Worm (Caenorhabditis elegans): ENCODE measurements around the gene C01G6.9.

The C01G6.9 gene

DNA sequence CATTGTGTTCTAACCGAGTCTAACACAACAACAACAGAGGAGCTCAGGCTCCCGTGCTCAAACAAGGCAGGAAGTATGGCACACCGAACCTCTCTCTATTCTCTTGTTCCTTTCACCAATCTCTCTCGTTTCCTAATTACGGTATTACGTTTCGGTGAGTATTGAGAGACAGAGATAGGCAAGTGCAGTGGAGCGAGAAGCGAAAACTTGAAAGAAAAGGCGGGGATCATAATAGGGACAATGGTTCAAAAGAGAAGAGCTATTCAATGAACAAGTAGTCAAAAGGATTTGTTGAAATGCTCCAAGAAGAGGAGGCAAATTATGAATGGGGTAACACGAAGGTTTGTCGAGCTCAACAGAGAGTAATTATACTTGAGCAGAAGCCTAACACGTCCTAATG lies 17.7 kb upstream of the C01G6.9 start:
- TF ChIP-seq M03D4.4 (tag; optimal IDR thresholded peaks at IDR 0.05) (no peak), mls-2 (tag; optimal IDR thresholded peaks at IDR 0.05) (peak; percentile 1), ces-1 (GFP tag; optimal IDR thresholded peaks at IDR 0.05) (peak; percentile 50), nhr-237 (tag; optimal IDR thresholded peaks at IDR 0.05) (no peak)

DNA sequence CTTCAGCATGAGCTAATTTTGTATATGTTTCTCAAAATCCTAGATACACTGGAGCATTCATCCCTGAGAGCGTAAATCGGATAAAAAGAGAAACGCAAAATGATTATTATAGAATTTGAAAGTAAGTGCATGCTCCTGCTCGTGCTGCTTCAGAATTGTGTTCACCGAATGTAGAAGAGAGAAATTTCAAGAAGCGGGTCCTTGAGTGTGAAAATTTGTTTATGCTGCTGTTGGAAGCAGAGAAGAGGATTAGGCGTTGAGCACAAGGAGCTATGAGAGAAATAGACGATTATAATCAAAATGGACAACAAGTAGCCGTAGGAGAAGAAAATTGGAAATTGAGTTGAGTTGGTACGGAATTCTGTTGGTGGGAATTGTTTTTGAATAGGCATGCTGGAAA lies 16.1 kb upstream of the C01G6.9 start:
- TF ChIP-seq ces-1 (GFP tag; optimal IDR thresholded peaks at IDR 0.05): peak; percentile 98
- TF ChIP-seq unc-62 (GFP tag; optimal IDR thresholded peaks at IDR 0.05): peak; percentile 25
- no peak for TF ChIP-seq mep-1 (tag; optimal IDR thresholded peaks at IDR 0.05)

DNA sequence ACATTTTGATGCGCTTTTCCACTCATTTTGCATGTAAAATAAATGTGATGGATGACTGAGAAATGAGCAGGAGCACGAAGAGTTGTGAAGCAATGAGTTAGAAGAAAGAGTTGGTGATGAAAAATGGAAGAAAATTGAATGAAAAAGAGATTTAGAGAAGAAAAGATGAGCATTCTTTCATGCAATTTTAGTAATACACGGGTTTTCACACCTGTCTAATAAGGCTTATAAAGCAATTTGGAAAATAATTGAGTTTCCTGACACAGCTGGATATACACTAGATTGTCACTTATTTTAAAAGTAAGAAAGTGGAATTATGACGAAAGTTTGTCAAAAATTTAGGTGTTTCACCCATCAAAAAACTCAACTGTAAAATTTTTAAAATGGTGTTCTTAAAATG lies 15.2 kb upstream of the C01G6.9 start:
- TF ChIP-seq ztf-11 (tag; optimal IDR thresholded peaks at IDR 0.05) (no peak), nhr-2 (tag; optimal IDR thresholded peaks at IDR 0.05) (no peak), lin-13 (tag; optimal IDR thresholded peaks at IDR 0.05) (no peak), ces-1 (GFP tag; optimal IDR thresholded peaks at IDR 0.05) (peak; percentile 90), mls-2 (tag; optimal IDR thresholded peaks at IDR 0.05) (no peak), unc-39 (tag; optimal IDR thresholded peaks at IDR 0.05) (no peak)

DNA sequence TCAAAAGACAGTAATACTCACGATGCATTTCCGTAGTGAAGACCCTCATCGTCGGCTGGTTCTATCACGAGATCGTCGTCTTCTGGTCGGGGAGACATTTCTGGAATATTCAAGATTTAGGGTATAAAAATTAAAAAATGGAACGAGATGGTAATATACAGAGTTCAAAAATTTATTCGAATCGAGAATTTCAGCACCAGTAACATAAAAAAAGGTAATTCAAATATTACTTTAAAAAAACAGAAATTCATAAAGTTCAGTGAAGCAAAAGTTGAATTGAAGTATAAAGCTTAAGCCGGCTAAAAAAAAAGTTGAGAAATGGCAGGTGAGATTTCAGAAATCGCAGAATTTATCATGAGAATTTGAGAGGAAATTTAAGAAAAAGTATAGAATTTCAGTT lies 14.6 kb upstream of the C01G6.9 start, which contains the start of gene cam-1:
Gene cam-1, minus strand, starts transcription at position 101 of the 400 bp plus-strand sequence.
- TF ChIP-seq pha-4 (tag; optimal IDR thresholded peaks at IDR 0.05) (no peak), unc-39 (tag; optimal IDR thresholded peaks at IDR 0.05) (no peak), lsy-2 (tag; optimal IDR thresholded peaks at IDR 0.05) (no peak), unc-62 (GFP tag; optimal IDR thresholded peaks at IDR 0.05) (no peak)

DNA sequence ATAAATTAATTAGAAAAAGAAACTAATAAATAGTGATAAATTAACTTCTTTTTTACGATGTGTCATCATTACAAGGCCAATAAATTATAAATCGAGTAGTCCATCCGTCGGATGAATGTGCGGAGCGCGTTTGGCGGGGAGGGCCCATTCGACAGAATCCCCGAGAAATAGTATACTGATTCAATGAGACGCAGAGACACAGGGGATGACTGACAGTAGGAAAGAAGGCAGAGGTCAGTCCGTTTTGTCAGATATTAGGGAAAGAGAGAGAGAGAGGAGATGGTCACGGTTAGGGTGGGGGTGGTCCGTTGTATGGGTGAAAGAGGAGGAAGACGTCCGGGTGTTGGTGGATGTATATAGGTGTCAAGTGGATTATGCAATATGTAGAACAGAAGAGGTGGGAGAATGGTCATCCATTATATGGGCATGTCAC lies 13.0 kb upstream of the C01G6.9 start:
- TF ChIP-seq ces-1 (GFP tag; optimal IDR thresholded peaks at IDR 0.05) (peak; percentile 33), unc-62 (GFP tag; optimal IDR thresholded peaks at IDR 0.05) (peak; percentile 98), mab-5 (tag; optimal IDR thresholded peaks at IDR 0.05) (peak; percentile 57), sptf-1 (tag; optimal IDR thresholded peaks at IDR 0.05) (peak; percentile 69), blmp-1 (tag; optimal IDR thresholded peaks at IDR 0.05) (no peak), mep-1 (tag; optimal IDR thresholded peaks at IDR 0.05) (no peak), nhr-2 (tag; optimal IDR thresholded peaks at IDR 0.05) (peak; percentile 96), hlh-1 (tag; optimal IDR thresholded peaks at IDR 0.05) (peak; percentile 67), zip-8 (tag; optimal IDR thresholded peaks at IDR 0.05) (peak; percentile 2), bed-3 (GFP tag; optimal IDR thresholded peaks at IDR 0.05) (no peak), tbx-8 (GFP tag; optimal IDR thresholded peaks at IDR 0.05) (peak; percentile 50), ham-2 (GFP tag; optimal IDR thresholded peaks at IDR 0.05) (no peak), sem-2 (GFP tag; optimal IDR thresholded peaks at IDR 0.05) (peak; percentile 20), snpc-4 (tag; optimal IDR thresholded peaks at IDR 0.05) (no peak), M03D4.4 (tag; optimal IDR thresholded peaks at IDR 0.05) (peak; percentile 50), elt-3 (tag; optimal IDR thresholded peaks at IDR 0.05) (no peak), unc-120 (tag; optimal IDR thresholded peaks at IDR 0.05; ENCODE audit: poor library complexity, severe bottlenecking) (peak; percentile 26), ceh-83 (GFP tag; optimal IDR thresholded peaks at IDR 0.05) (no peak), nhr-28 (tag; optimal IDR thresholded peaks at IDR 0.05) (no peak), cnd-1 (tag; optimal IDR thresholded peaks at IDR 0.05) (peak; percentile 69), nhr-237 (tag; optimal IDR thresholded peaks at IDR 0.05) (no peak), drap-1 (GFP tag; optimal IDR thresholded peaks at IDR 0.05) (no peak), flh-1 (GFP tag; optimal IDR thresholded peaks at IDR 0.05) (no peak), ceh-43 (GFP tag; optimal IDR thresholded peaks at IDR 0.05) (peak; percentile 26), unc-39 (tag; optimal IDR thresholded peaks at IDR 0.05) (no peak), ztf-11 (tag; optimal IDR thresholded peaks at IDR 0.05) (peak; percentile 61), mls-2 (tag; optimal IDR thresholded peaks at IDR 0.05) (peak; percentile 9), lsy-2 (tag; optimal IDR thresholded peaks at IDR 0.05) (no peak), ceh-39 (tag; optimal IDR thresholded peaks at IDR 0.05) (peak; percentile 11), lin-13 (tag; optimal IDR thresholded peaks at IDR 0.05) (peak; percentile 39)

DNA sequence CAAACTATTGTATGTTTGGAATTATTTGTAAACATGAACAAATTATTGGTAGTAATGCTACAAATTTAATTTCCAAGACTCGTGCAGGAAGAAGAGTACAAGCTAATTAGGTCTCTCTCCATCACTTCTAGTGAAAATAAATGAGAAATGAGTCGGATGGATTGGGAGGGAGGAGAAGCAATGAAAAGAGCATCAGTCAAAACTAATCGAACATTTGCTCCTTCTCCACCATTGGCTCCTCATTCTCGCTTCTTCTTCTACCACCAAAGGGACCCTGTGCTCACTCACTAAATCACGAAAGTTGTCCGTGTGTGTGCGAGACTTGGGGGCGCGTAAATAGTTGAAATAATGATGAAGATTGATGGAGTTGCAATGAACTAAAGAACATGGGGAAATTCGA lies 11.2 kb upstream of the C01G6.9 start:
- TF ChIP-seq nhr-28 (tag; optimal IDR thresholded peaks at IDR 0.05) (no peak), lin-32 (GFP tag; optimal IDR thresholded peaks at IDR 0.05) (no peak), unc-62 (GFP tag; optimal IDR thresholded peaks at IDR 0.05) (peak; percentile 96), ces-1 (GFP tag; optimal IDR thresholded peaks at IDR 0.05) (peak; percentile 98), hlh-1 (tag; optimal IDR thresholded peaks at IDR 0.05) (peak; percentile 54), sem-2 (GFP tag; optimal IDR thresholded peaks at IDR 0.05) (no peak), unc-120 (tag; optimal IDR thresholded peaks at IDR 0.05; ENCODE audit: poor library complexity, severe bottlenecking) (peak; percentile 79), bed-3 (GFP tag; optimal IDR thresholded peaks at IDR 0.05) (no peak), flh-1 (GFP tag; optimal IDR thresholded peaks at IDR 0.05) (no peak), cnd-1 (tag; optimal IDR thresholded peaks at IDR 0.05) (peak; percentile 12), mab-5 (tag; optimal IDR thresholded peaks at IDR 0.05) (peak; percentile 52), mep-1 (tag; optimal IDR thresholded peaks at IDR 0.05) (no peak), nhr-76 (tag; optimal IDR thresholded peaks at IDR 0.05) (no peak), lsy-2 (tag; optimal IDR thresholded peaks at IDR 0.05) (no peak), nhr-2 (tag; optimal IDR thresholded peaks at IDR 0.05) (no peak)

Measured in whole organism, mixed stage, embryonic.